Worm (Caenorhabditis elegans): ENCODE data around the gene sri-21.

DNA sequence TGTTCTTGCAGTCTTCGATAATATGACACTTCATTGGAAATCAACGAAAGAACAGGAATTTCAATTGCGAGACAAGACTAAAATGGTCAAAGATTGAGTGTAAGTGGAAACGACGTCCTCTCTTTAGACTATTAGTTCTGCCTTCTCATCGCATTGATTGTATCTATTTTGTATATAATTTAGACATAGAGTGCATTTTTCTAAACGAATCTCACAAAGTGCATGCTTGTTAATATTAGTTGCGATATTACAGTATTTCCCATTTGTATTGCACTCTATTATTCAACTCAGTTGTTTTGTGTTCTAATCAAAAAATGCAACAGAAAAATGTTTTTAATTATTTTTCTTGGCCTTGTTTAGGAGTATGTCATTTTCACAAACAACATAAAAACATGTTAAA, 11.3 kb upstream of the sri-21 start, which contains the start of gene nhr-93:
- no peak for TF ChIP-seq pha-4 (tag; optimal IDR thresholded peaks at IDR 0.05)
- TF ChIP-seq nhr-237 (tag; optimal IDR thresholded peaks at IDR 0.05): no peak
